Worm (Caenorhabditis elegans) whole organism, L2 larva: Measurements from ENCODE around the gene C38D4.7.

ENCODE experiments used
- ZK546.5 ChIP-seq: sonication (generic microtip); optimal IDR thresholded peaks from 2 replicates; lab custom pipeline; 2017; ENCODE audit warnings: missing biosample characterization, missing genetic modification characterization
- ceh-82 ChIP-seq: fragments of 150-350 bp; optimal IDR thresholded peaks from 2 replicates; lab custom pipeline; 2014; ENCODE audit warnings: missing biosample characterization, missing genetic modification characterization
- egl-27 ChIP-seq: sonication (generic microtip); optimal IDR thresholded peaks from 3 replicates; lab custom pipeline; 2017; ENCODE audit warnings: missing biosample characterization, missing genetic modification reagents, missing genetic modification characterization
- lin-11 ChIP-seq: fragments of 150-350 bp; sonication (generic microtip); optimal IDR thresholded peaks from 2 replicates; lab custom pipeline; 2014; ENCODE audit warnings: missing biosample characterization, missing genetic modification characterization, inconsistent platforms, mixed read lengths
- lin-13 ChIP-seq: fragments of 150-350 bp; optimal IDR thresholded peaks from 2 replicates; lab custom pipeline; 2014; ENCODE audit warnings: missing biosample characterization, missing genetic modification reagents, missing genetic modification characterization
- mdl-1 ChIP-seq, 2 experiments: fragments of 150-350 bp in 1 of 2; sonication (generic microtip) in 1 of 2; optimal IDR thresholded peaks; 2 replicates each; lab custom pipeline; 2017; ENCODE audit warnings: missing biosample characterization in 2 of 2, missing genetic modification characterization in 2 of 2
- nhr-10 ChIP-seq: sonication (generic microtip); optimal IDR thresholded peaks from 2 replicates; lab custom pipeline; 2017; ENCODE audit warnings: missing biosample characterization, missing genetic modification characterization
- nhr-11 ChIP-seq: fragments of 150-350 bp; optimal IDR thresholded peaks from 2 replicates; lab custom pipeline; 2014; ENCODE audit warnings: missing biosample characterization, missing genetic modification characterization
- nhr-129 ChIP-seq: fragments of 150-350 bp; optimal IDR thresholded peaks from 2 replicates; lab custom pipeline; 2014; ENCODE audit warnings: missing biosample characterization, missing genetic modification characterization
- nhr-237 ChIP-seq: fragments of 150-350 bp; optimal IDR thresholded peaks from 2 replicates; lab custom pipeline; 2014; ENCODE audit warnings: missing biosample characterization, missing genetic modification characterization
- unc-39 ChIP-seq: fragments of 150-350 bp; optimal IDR thresholded peaks from 2 replicates; lab custom pipeline; 2014; ENCODE audit warnings: missing biosample characterization, missing genetic modification characterization
- ztf-11 ChIP-seq: sonication (generic microtip); optimal IDR thresholded peaks from 2 replicates; lab custom pipeline; 2017; ENCODE audit warnings: missing biosample characterization, missing genetic modification characterization

DNA sequence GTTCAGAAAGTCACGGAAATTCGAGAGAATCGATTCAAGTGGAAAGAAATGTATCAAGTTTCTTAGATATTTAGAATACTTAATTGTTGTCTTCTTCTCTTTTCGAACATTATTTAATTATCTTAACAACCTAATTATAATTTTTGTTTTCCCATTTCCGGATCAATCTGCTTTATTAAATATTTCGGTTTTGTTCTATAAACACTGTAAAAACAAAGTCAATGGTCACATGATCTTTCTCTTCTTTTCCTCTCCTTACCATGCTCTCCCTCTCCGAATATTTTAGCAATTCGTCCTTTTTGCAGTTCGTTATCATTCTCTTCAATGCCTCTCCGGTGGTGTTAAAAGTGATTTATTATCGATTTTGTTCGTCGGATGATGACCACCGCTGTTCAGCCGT lies 14.6 kb downstream of the C38D4.7 start, which contains the start of gene tag-325:
- TF ChIP-seq nhr-10 (tag; lab: Kevin White, UChicago) (no peak), nhr-129 (no peak), ztf-11 (no peak), mdl-1 (tag; optimal IDR thresholded peaks at IDR 0.05; lab: Kevin White, UChicago) (no peak), nhr-11 (tag; lab: Kevin White, UChicago) (no peak), unc-39 (tag; lab: Kevin White, UChicago) (no peak), ZK546.5 (no peak), egl-27 (tag; lab: Kevin White, UChicago) (no peak), lin-13 (GFP tag; lab: Kevin White, UChicago) (no peak), ceh-82 (no peak), nhr-237 (tag; lab: Kevin White, UChicago) (no peak), lin-11 (tag; lab: Kevin White, UChicago) (no peak)
